Fruit fly (Drosophila melanogaster): ENCODE measurements around the gene srw.
A peak's percentile ranks its signal among the peaks of the same experiment; 100 is the strongest.

The srw gene

DNA sequence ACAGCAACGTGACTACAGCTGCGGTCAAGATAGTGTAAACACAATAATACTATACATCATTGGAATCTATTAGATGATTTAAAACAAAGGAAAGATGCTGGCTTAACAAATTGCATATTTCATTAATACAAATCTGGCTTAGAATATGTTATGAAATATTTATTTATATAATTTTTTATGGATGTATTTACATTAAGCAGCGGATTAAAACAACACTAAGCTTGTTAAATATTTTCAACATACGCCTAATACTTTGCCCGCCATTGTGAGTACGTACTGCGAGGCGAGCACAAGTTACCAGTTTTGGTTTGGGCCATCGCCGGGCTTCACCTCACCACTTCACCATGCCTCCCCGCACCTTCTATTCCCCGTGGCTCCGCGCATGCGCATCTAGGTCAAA, 13.4 kb downstream of the srw start (continued):
- TF ChIP-seq Bteb2 (GFP tag; optimal IDR thresholded peaks at IDR 0.05) (no peak), zfh2 (GFP tag; optimal IDR thresholded peaks at IDR 0.05) (no peak), da (GFP tag; optimal IDR thresholded peaks at IDR 0.05) (no peak), CG7357 (GFP tag; IDR thresholded peaks at IDR 0.05) (peak; percentile 38; the same call in 1 of the 3 replicates), dimm (GFP tag; IDR thresholded peaks at IDR 0.05) (no peak), sob (GFP tag; IDR thresholded peaks at IDR 0.05) (peak; percentile 61; the same call in 1 of the 2 replicates), schlank (tag; optimal IDR thresholded peaks at IDR 0.05) (no peak), CG7786 (GFP tag; optimal IDR thresholded peaks at IDR 0.05) (no peak), CG8281 (tag; optimal IDR thresholded peaks at IDR 0.05) (peak; percentile 40), CG10565 (GFP tag; optimal IDR thresholded peaks at IDR 0.05) (no peak), Asciz (GFP tag; optimal IDR thresholded peaks at IDR 0.05) (peak; percentile 72), ro (GFP tag; IDR thresholded peaks at IDR 0.05) (no peak), grau (tag; optimal IDR thresholded peaks at IDR 0.05) (peak; percentile 81), CG31388 (GFP tag; optimal IDR thresholded peaks at IDR 0.05) (no peak), corto (GFP tag; optimal IDR thresholded peaks at IDR 0.05) (no peak), Six4 (GFP tag; optimal IDR thresholded peaks at IDR 0.05) (peak; percentile 40), zf30C (GFP tag; optimal IDR thresholded peaks at IDR 0.05) (no peak), CG31365 (tag; optimal IDR thresholded peaks at IDR 0.05) (no peak), jing (GFP tag; optimal IDR thresholded peaks at IDR 0.05) (peak; percentile 21), Bdp1 (GFP tag; optimal IDR thresholded peaks at IDR 0.05) (no peak), fd3F (GFP tag; optimal IDR thresholded peaks at IDR 0.05) (peak; percentile 52), twi (tag; optimal IDR thresholded peaks at IDR 0.05) (peak; percentile 50), tx (GFP tag; optimal IDR thresholded peaks at IDR 0.05) (no peak), repo (GFP tag; optimal IDR thresholded peaks at IDR 0.05) (no peak), tll (GFP tag; optimal IDR thresholded peaks at IDR 0.05) (no peak), ewg (GFP tag; optimal IDR thresholded peaks at IDR 0.05) (peak; percentile 46), CG6254 (GFP tag; optimal IDR thresholded peaks at IDR 0.05) (peak; percentile 61), Ets97D (GFP tag; optimal IDR thresholded peaks at IDR 0.05) (no peak), ham (GFP tag; IDR thresholded peaks at IDR 0.05) (no peak), h (optimal IDR thresholded peaks at IDR 0.05) (no peak), CG8924 (tag; optimal IDR thresholded peaks at IDR 0.05) (peak; percentile 81), tna (GFP tag; IDR thresholded peaks at IDR 0.05; ENCODE audit: partially characterized antibody) (no peak), Kr (GFP tag; optimal IDR thresholded peaks at IDR 0.05) (no peak), CG2199 (GFP tag; IDR thresholded peaks at IDR 0.05) (0 out of 3 replicates have a peak, but pooled peaks have one; percentile 40), NC2α (GFP tag; optimal IDR thresholded peaks at IDR 0.05) (no peak), amos (GFP tag; IDR thresholded peaks at IDR 0.05; ENCODE audit: partially characterized antibody) (no peak), CG16779 (GFP tag; IDR thresholded peaks at IDR 0.05) (no peak), nom (GFP tag; optimal IDR thresholded peaks at IDR 0.05) (peak; percentile 48), BEAF-32 (GFP tag; optimal IDR thresholded peaks at IDR 0.05) (no peak), pfk (GFP tag; optimal IDR thresholded peaks at IDR 0.05) (no peak), inv (GFP tag; IDR thresholded peaks at IDR 0.05; ENCODE audit: partially characterized antibody) (no peak), Lim3 (GFP tag; IDR thresholded peaks at IDR 0.05) (no peak), hbn (GFP tag; IDR thresholded peaks at IDR 0.05; ENCODE audit: partially characterized antibody) (no peak)
